Worm (Caenorhabditis elegans): ENCODE results near the gene cutc-1.

Gene cutc-1

DNA sequence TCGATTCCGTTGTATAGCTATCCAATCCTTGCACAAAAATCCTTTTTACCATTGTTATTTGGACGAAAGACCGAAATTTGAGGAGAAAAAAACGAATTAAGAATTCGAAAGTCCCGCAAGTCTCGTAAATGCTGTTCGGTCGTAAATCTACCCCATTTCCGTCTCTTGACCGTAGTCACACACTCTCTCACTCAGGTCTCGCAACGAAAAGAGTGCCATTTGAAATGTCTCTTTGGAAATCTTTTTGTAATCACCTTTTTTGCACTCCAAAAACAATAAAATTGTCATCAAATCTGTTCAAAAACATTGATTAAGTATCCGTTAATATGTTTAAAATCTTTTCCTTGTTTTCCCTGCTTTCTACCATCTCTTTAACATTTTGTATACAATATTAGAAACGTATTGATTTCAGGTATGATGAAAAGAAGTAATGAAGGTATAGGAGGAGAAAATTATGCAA lies 45.2 kb downstream of the cutc-1 start, which contains the start of the genes R05D3.8 and rfp-1 (continued):
- TF ChIP-seq unc-86 (tag; optimal IDR thresholded peaks at IDR 0.05) (peak; percentile 63), C34B4.2 (tag; optimal IDR thresholded peaks at IDR 0.05) (no peak), lin-35 (GFP tag; optimal IDR thresholded peaks at IDR 0.05) (peak; percentile 87 to 91), dsc-1 (tag; optimal IDR thresholded peaks at IDR 0.05) (peak; percentile 52), fkh-10 (GFP tag; optimal IDR thresholded peaks at IDR 0.05) (peak; percentile 58), zip-4 (GFP tag; optimal IDR thresholded peaks at IDR 0.05) (no peak), tlp-1 (tag; optimal IDR thresholded peaks at IDR 0.05) (no peak), sox-4 (tag; optimal IDR thresholded peaks at IDR 0.05) (no peak), ceh-82 (tag; optimal IDR thresholded peaks at IDR 0.05) (peak; percentile 58 to 88 (median 61)), dpl-1 (GFP tag; optimal IDR thresholded peaks at IDR 0.05) (peak; percentile 80 to 86 (median 85)), ceh-8 (GFP tag; optimal IDR thresholded peaks at IDR 0.05) (no peak)

DNA sequence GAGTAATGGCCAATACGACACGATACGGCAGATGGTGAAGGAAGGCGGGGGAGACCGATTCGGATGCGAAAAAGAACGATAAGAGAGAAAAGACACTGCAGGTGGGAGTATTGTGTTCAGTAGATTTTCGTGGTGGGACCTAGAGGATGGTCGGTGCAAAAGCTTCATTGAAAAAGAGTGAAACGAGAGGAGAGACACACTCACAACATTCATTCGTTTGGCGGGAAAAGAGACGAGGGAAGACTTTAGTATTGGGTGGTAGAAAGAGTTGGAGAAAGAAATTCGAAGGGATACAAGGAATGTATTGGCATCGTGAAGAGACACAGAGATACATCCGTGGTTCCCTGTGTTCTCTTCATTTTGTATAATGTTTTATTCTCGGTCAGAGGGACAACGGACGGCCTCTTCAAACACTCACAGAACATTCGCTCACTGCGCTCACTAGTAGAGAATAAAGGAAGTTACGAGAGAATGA lies 47.0 kb downstream of the cutc-1 start:
- TF ChIP-seq aha-1 (tag; optimal IDR thresholded peaks at IDR 0.05) (no peak), nhr-71 (tag; optimal IDR thresholded peaks at IDR 0.05) (peak; percentile 87), F16B12.6 (tag; optimal IDR thresholded peaks at IDR 0.05) (peak; percentile 16), nhr-47 (tag; optimal IDR thresholded peaks at IDR 0.05) (peak; percentile 69), mdl-1 (tag; optimal IDR thresholded peaks at IDR 0.05) (peak in 1 of 2 experiments; percentile 51), snpc-4 (tag; optimal IDR thresholded peaks at IDR 0.05) (peak; percentile 26), ceh-82 (tag; optimal IDR thresholded peaks at IDR 0.05) (peak; percentile 15 to 61 (median 54)), nhr-76 (tag; optimal IDR thresholded peaks at IDR 0.05) (no peak), ceh-63 (GFP tag; optimal IDR thresholded peaks at IDR 0.05) (no peak), ets-5 (GFP tag; IDR thresholded peaks at IDR 0.05) (no peak), C04F5.9 (tag; optimal IDR thresholded peaks at IDR 0.05) (peak; percentile 39), dpl-1 (GFP tag; optimal IDR thresholded peaks at IDR 0.05) (peak; percentile 47 to 68 (median 55)), ces-1 (GFP tag; optimal IDR thresholded peaks at IDR 0.05) (no peak), nhr-84 (tag; optimal IDR thresholded peaks at IDR 0.05) (no peak), ama-1 (optimal IDR thresholded peaks at IDR 0.05) (no peak), unc-98 (GFP tag; IDR thresholded peaks at IDR 0.05) (no peak), mef-2 (tag; optimal IDR thresholded peaks at IDR 0.05) (peak; percentile 29), lin-39 (tag; optimal IDR thresholded peaks at IDR 0.05) (no peak), blmp-1 (tag; optimal IDR thresholded peaks at IDR 0.05) (peak; percentile 74), C16A3.4 (tag; optimal IDR thresholded peaks at IDR 0.05) (peak; percentile 69), C34B4.2 (tag; optimal IDR thresholded peaks at IDR 0.05) (no peak), hpl-2 (GFP tag; optimal IDR thresholded peaks at IDR 0.05) (no peak), pqm-1 (tag; optimal IDR thresholded peaks at IDR 0.05) (no peak), elt-2 (tag; optimal IDR thresholded peaks at IDR 0.05) (peak; percentile 2), tbx-2 (tag; optimal IDR thresholded peaks at IDR 0.05) (peak; percentile 74), elt-3 (tag; optimal IDR thresholded peaks at IDR 0.05) (peak in 2 of 6 experiments; percentile 5 to 24), dsc-1 (tag; optimal IDR thresholded peaks at IDR 0.05) (peak; percentile 58), unc-30 (tag; optimal IDR thresholded peaks at IDR 0.05) (no peak), xbp-1 (tag; optimal IDR thresholded peaks at IDR 0.05) (peak; percentile 57), lsy-2 (tag; optimal IDR thresholded peaks at IDR 0.05) (peak; percentile 74 to 93), alr-1 (tag; optimal IDR thresholded peaks at IDR 0.05; ENCODE audit: borderline replicate concordance) (no peak), ztf-4 (tag; optimal IDR thresholded peaks at IDR 0.05) (peak; percentile 69), sptf-1 (tag; optimal IDR thresholded peaks at IDR 0.05) (no peak), nhr-20 (tag; optimal IDR thresholded peaks at IDR 0.05) (peak; percentile 88), lin-35 (GFP tag; optimal IDR thresholded peaks at IDR 0.05) (peak; percentile 61 to 80), nhr-85 (tag) (peak; percentile 84), nhr-11 (tag; optimal IDR thresholded peaks at IDR 0.05) (no peak), hlh-17 (GFP tag; optimal IDR thresholded peaks at IDR 0.05; ENCODE audit: borderline replicate concordance) (no peak), isw-1 (GFP tag; IDR thresholded peaks at IDR 0.05) (peak; percentile 17; the same call in 1 of the 2 replicates), lin-14 (GFP tag; optimal IDR thresholded peaks at IDR 0.05) (peak; percentile 95), lir-3 (tag; optimal IDR thresholded peaks at IDR 0.05; ENCODE audit: poor library complexity) (peak; percentile 63), irx-1 (tag; optimal IDR thresholded peaks at IDR 0.05) (peak; percentile 53), skn-1 (tag; optimal IDR thresholded peaks at IDR 0.05) (peak; percentile 19), nhr-28 (tag; optimal IDR thresholded peaks at IDR 0.05) (no peak), swsn-7 (tag; optimal IDR thresholded peaks at IDR 0.05) (peak; percentile 73)
